Fruit fly (Drosophila melanogaster) whole organism, prepupa: ENCODE data around the gene CG9953.

ENCODE experiments used
- Blimp-1 ChIP-seq: fragments of 200-800 bp; sonication (Bioruptor generic); optimal IDR thresholded peaks from 3 replicates; lab custom pipeline; 2017; ENCODE audit warnings: missing biosample characterization, missing genetic modification characterization, mild to moderate bottlenecking, moderate library complexity, missing genetic modification reagents
- CG10631 ChIP-seq: fragments of 200-800 bp; sonication (Bioruptor generic); optimal IDR thresholded peaks from 2 replicates; lab custom pipeline; 2016; ENCODE audit warnings: missing biosample characterization, missing genetic modification characterization
- CG10669 ChIP-seq: fragments of 200-800 bp; sonication (Bioruptor generic); optimal IDR thresholded peaks from 3 replicates; lab custom pipeline; 2018; ENCODE audit warnings: missing biosample characterization, mild to moderate bottlenecking, missing genetic modification characterization, moderate library complexity
- CG11294 ChIP-seq: fragments of 200-800 bp; sonication (Bioruptor generic); IDR thresholded peaks from 2 replicates; pipeline ENCODE4 v1.3.6; 2022; ENCODE audit warnings: missing biosample characterization, missing genetic modification characterization
- CG11762 ChIP-seq: fragments of 200-800 bp; sonication (Bioruptor generic); optimal IDR thresholded peaks from 3 replicates; lab custom pipeline; 2016; ENCODE audit warnings: missing biosample characterization, missing genetic modification characterization; ENCODE audit not compliant: insufficient read depth
- CG11902 ChIP-seq: fragments of 200-800 bp; sonication (Bioruptor generic); optimal IDR thresholded peaks from 3 replicates; lab custom pipeline; 2016; ENCODE audit warnings: missing biosample characterization, missing genetic modification characterization
- CG1621 ChIP-seq: fragments of 200-800 bp; sonication (Bioruptor generic); optimal IDR thresholded peaks from 3 replicates; lab custom pipeline; 2018; ENCODE audit warnings: missing biosample characterization, mild to moderate bottlenecking, missing genetic modification characterization
- CG16779 ChIP-seq: fragments of 200-800 bp; sonication (Bioruptor generic); optimal IDR thresholded peaks from 3 replicates; lab custom pipeline; 2017; ENCODE audit warnings: missing biosample characterization, mild to moderate bottlenecking, missing genetic modification characterization
- CG3032 ChIP-seq: fragments of 200-800 bp; optimal IDR thresholded peaks from 2 replicates; lab custom pipeline; 2019; ENCODE audit warnings: missing biosample characterization, mild to moderate bottlenecking, missing genetic modification characterization, moderate library complexity
- CG31627 ChIP-seq: fragments of 200-800 bp; sonication (Bioruptor generic); optimal IDR thresholded peaks from 3 replicates; lab custom pipeline; 2016; ENCODE audit warnings: missing biosample characterization, missing genetic modification characterization
- CG32006 ChIP-seq: fragments of 200-800 bp; sonication (Bioruptor generic); optimal IDR thresholded peaks from 3 replicates; lab custom pipeline; 2017; ENCODE audit warnings: missing biosample characterization, mild to moderate bottlenecking, missing genetic modification characterization
- CG34406 ChIP-seq: fragments of 200-800 bp; sonication (Bioruptor generic); optimal IDR thresholded peaks from 3 replicates; lab custom pipeline; 2016; ENCODE audit warnings: missing biosample characterization, missing genetic modification characterization
- CG3919 ChIP-seq: fragments of 200-800 bp; sonication (Bioruptor generic); optimal IDR thresholded peaks from 3 replicates; lab custom pipeline; 2016; ENCODE audit warnings: missing biosample characterization, missing genetic modification characterization
- CG6276 ChIP-seq: fragments of 200-800 bp; sonication (Bioruptor generic); optimal IDR thresholded peaks from 2 replicates; lab custom pipeline; 2017; ENCODE audit warnings: missing biosample characterization, mild to moderate bottlenecking, missing genetic modification characterization
- CG6792 ChIP-seq: fragments of 200-800 bp; sonication (Bioruptor generic); optimal IDR thresholded peaks from 3 replicates; lab custom pipeline; 2016; ENCODE audit warnings: missing biosample characterization, missing genetic modification characterization
- CG6808 ChIP-seq: fragments of 200-800 bp; sonication (Bioruptor generic); optimal IDR thresholded peaks from 3 replicates; lab custom pipeline; 2017; ENCODE audit warnings: missing biosample characterization, missing genetic modification characterization, mild to moderate bottlenecking, moderate library complexity, missing genetic modification reagents
- CG6854 ChIP-seq: fragments of 200-800 bp; sonication (Bioruptor generic); optimal IDR thresholded peaks from 2 replicates; lab custom pipeline; 2017; ENCODE audit warnings: missing biosample characterization, mild to moderate bottlenecking, missing genetic modification characterization
- CG7368 ChIP-seq: fragments of 200-800 bp; sonication (Bioruptor generic); optimal IDR thresholded peaks from 3 replicates; lab custom pipeline; 2016; ENCODE audit warnings: missing biosample characterization, missing genetic modification characterization
- CG8119 ChIP-seq: fragments of 200-800 bp; sonication (Bioruptor generic); IDR thresholded peaks from 3 replicates; pipeline ENCODE4 v1.3.6; 2022; ENCODE audit warnings: missing biosample characterization, missing genetic modification characterization
- CG8319 ChIP-seq: fragments of 200-800 bp; sonication (Bioruptor generic); optimal IDR thresholded peaks from 3 replicates; lab custom pipeline; 2016; ENCODE audit warnings: missing biosample characterization, missing genetic modification characterization
- CG8632 ChIP-seq: fragments of 200-800 bp; sonication (Bioruptor generic); optimal IDR thresholded peaks from 3 replicates; lab custom pipeline; 2016; ENCODE audit warnings: missing biosample characterization, missing genetic modification characterization
- CG9139 ChIP-seq: fragments of 200-800 bp; sonication (Bioruptor generic); optimal IDR thresholded peaks from 3 replicates; lab custom pipeline; 2017; ENCODE audit warnings: missing biosample characterization, mild to moderate bottlenecking, missing genetic modification characterization
- Eip75B ChIP-seq: fragments of 200-800 bp; sonication (Bioruptor generic); optimal IDR thresholded peaks from 3 replicates; lab custom pipeline; 2016; ENCODE audit warnings: missing biosample characterization, missing genetic modification characterization
- Eip78C ChIP-seq: fragments of 200-800 bp; sonication (Bioruptor generic); peaks from one replicate; lab custom pipeline; 2016; ENCODE audit warnings: missing biosample characterization, missing genetic modification characterization
- Ets21C ChIP-seq: fragments of 200-800 bp; sonication (Bioruptor generic); optimal IDR thresholded peaks from 3 replicates; lab custom pipeline; 2016; ENCODE audit warnings: missing biosample characterization, missing genetic modification characterization
- Ets96B ChIP-seq: fragments of 200-800 bp; optimal IDR thresholded peaks from 2 replicates; lab custom pipeline; 2019; ENCODE audit warnings: missing biosample characterization, mild to moderate bottlenecking, missing genetic modification characterization, moderate library complexity
- Hr38 ChIP-seq: sonication (Bioruptor generic); optimal IDR thresholded peaks from 2 replicates; lab custom pipeline; 2016; ENCODE audit warnings: missing biosample characterization, missing genetic modification characterization
- Hr39 ChIP-seq: fragments of 200-800 bp; sonication (Bioruptor generic); optimal IDR thresholded peaks from 2 replicates; lab custom pipeline; 2016; ENCODE audit warnings: missing biosample characterization, missing genetic modification characterization
- Hr4 ChIP-seq: fragments of 200-800 bp; sonication (Bioruptor generic); optimal IDR thresholded peaks from 3 replicates; lab custom pipeline; 2016; ENCODE audit warnings: missing biosample characterization, missing genetic modification characterization
- Lpt ChIP-seq: fragments of 200-800 bp; sonication (Bioruptor generic); optimal IDR thresholded peaks from 3 replicates; lab custom pipeline; 2016; ENCODE audit warnings: missing biosample characterization, missing genetic modification characterization
- Met ChIP-seq: fragments of 200-800 bp; sonication (Bioruptor generic); optimal IDR thresholded peaks from 3 replicates; lab custom pipeline; 2016; ENCODE audit warnings: missing biosample characterization, missing genetic modification characterization
- OdsH ChIP-seq: fragments of 200-800 bp; sonication (Bioruptor generic); optimal IDR thresholded peaks from 3 replicates; lab custom pipeline; 2016; ENCODE audit warnings: missing biosample characterization, missing genetic modification characterization
- Smox ChIP-seq: fragments of 200-800 bp; sonication (Bioruptor generic); optimal IDR thresholded peaks from 3 replicates; lab custom pipeline; 2016; ENCODE audit warnings: missing biosample characterization, missing genetic modification characterization
- Sox102F ChIP-seq: fragments of 200-800 bp; sonication (Bioruptor generic); optimal IDR thresholded peaks from 2 replicates; lab custom pipeline; 2016; ENCODE audit warnings: missing biosample characterization, mild to moderate bottlenecking, missing genetic modification characterization
- Sox14 ChIP-seq: fragments of 200-800 bp; sonication (Bioruptor generic); optimal IDR thresholded peaks from 3 replicates; lab custom pipeline; 2016; ENCODE audit warnings: missing biosample characterization, missing genetic modification characterization
- Sox15 ChIP-seq: fragments of 200-800 bp; sonication (Bioruptor generic); optimal IDR thresholded peaks from 3 replicates; lab custom pipeline; 2016; ENCODE audit warnings: missing biosample characterization, missing genetic modification characterization
- achi ChIP-seq: fragments of 200-800 bp; sonication (Bioruptor generic); optimal IDR thresholded peaks from 3 replicates; lab custom pipeline; 2016; ENCODE audit warnings: missing biosample characterization, missing genetic modification characterization
- acj6 ChIP-seq: fragments of 200-800 bp; sonication (Bioruptor generic); optimal IDR thresholded peaks from 3 replicates; lab custom pipeline; 2016; ENCODE audit warnings: missing biosample characterization, missing genetic modification characterization
- cyc ChIP-seq: fragments of 200-800 bp; sonication (Bioruptor generic); optimal IDR thresholded peaks from 3 replicates; lab custom pipeline; 2016; ENCODE audit warnings: missing biosample characterization, missing genetic modification characterization
- dac ChIP-seq: fragments of 200-800 bp; sonication (Bioruptor generic); optimal IDR thresholded peaks from 2 replicates; lab custom pipeline; 2017; ENCODE audit warnings: missing biosample characterization, mild to moderate bottlenecking, missing genetic modification characterization
- eg ChIP-seq: fragments of 200-800 bp; sonication (Bioruptor generic); IDR thresholded peaks from 3 replicates; pipeline ENCODE4 v1.3.6; 2022; ENCODE audit warnings: missing biosample characterization, missing genetic modification characterization
- esn ChIP-seq: fragments of 200-800 bp; sonication (Bioruptor generic); optimal IDR thresholded peaks from 2 replicates; lab custom pipeline; 2016; ENCODE audit warnings: missing biosample characterization, mild to moderate bottlenecking, missing genetic modification characterization, moderate library complexity
- fd59A ChIP-seq: fragments of 200-800 bp; sonication (Bioruptor generic); optimal IDR thresholded peaks from 2 replicates; lab custom pipeline; 2017; ENCODE audit warnings: missing biosample characterization, mild to moderate bottlenecking, missing genetic modification characterization, missing genetic modification reagents
- fd85E ChIP-seq: fragments of 200-800 bp; sonication (Bioruptor generic); optimal IDR thresholded peaks from 3 replicates; lab custom pipeline; 2016; ENCODE audit warnings: missing biosample characterization, missing genetic modification characterization
- fkh ChIP-seq: fragments of 200-800 bp; sonication (Bioruptor generic); optimal IDR thresholded peaks from 3 replicates; lab custom pipeline; 2017; ENCODE audit warnings: missing biosample characterization, mild to moderate bottlenecking, missing genetic modification characterization, moderate library complexity
- lz ChIP-seq: fragments of 200-800 bp; sonication (Bioruptor generic); optimal IDR thresholded peaks from 3 replicates; lab custom pipeline; 2016; ENCODE audit warnings: missing biosample characterization, missing genetic modification characterization
- net ChIP-seq: fragments of 200-800 bp; sonication (Bioruptor generic); optimal IDR thresholded peaks from 3 replicates; lab custom pipeline; 2016; ENCODE audit warnings: missing biosample characterization, missing genetic modification characterization
- salr ChIP-seq, 2 experiments: fragments of 200-800 bp; sonication (Bioruptor generic); optimal IDR thresholded peaks; 3 replicates each; lab custom pipeline; 2016 to 2018; ENCODE audit warnings: missing biosample characterization in 2 of 2, missing genetic modification characterization in 2 of 2, mild to moderate bottlenecking in 1 of 2
- spab ChIP-seq: fragments of 200-800 bp; sonication (Bioruptor generic); optimal IDR thresholded peaks from 2 replicates; lab custom pipeline; 2017; ENCODE audit warnings: missing biosample characterization, mild to moderate bottlenecking, missing genetic modification characterization, missing genetic modification reagents
- ss ChIP-seq, 2 experiments: fragments of 200-800 bp; sonication (Bioruptor generic); optimal IDR thresholded peaks; 2 replicates in 1 of 2; 3 replicates in 1 of 2; lab custom pipeline; 2017 to 2018; ENCODE audit warnings: mild to moderate bottlenecking in 2 of 2, missing biosample characterization in 2 of 2, missing genetic modification characterization in 2 of 2, moderate library complexity in 1 of 2
- topi ChIP-seq: fragments of 200-800 bp; sonication (Bioruptor generic); optimal IDR thresholded peaks from 3 replicates; lab custom pipeline; 2016; ENCODE audit warnings: missing biosample characterization, missing genetic modification characterization

The CG9953 gene

dm6 chr3L:6988942-6989569, 19.6 kb downstream of the CG9953 start:
- TF ChIP-seq Blimp-1 (GFP tag; lab: Kevin White, UChicago): peak; percentile 63
- peak; percentile 76 for TF ChIP-seq CG16779 (tag; lab: Kevin White, UChicago)
- TF ChIP-seq CG6808 (GFP tag; lab: Kevin White, UChicago): peak; percentile 82
- peak; percentile 69 for TF ChIP-seq Sox15
- TF ChIP-seq esn (GFP tag; lab: Kevin White, UChicago): peak; percentile 74
- peak; percentile 83 for TF ChIP-seq CG10631 (GFP tag; lab: Kevin White, UChicago)
- TF ChIP-seq Hr39 (GFP tag; lab: Kevin White, UChicago): peak; percentile 44
- TF ChIP-seq Hr4 (GFP tag; lab: Kevin White, UChicago): peak; percentile 67
- TF ChIP-seq CG1621 (tag; lab: Kevin White, UChicago): no peak
- TF ChIP-seq cyc (GFP tag; lab: Kevin White, UChicago): peak; percentile 72
- TF ChIP-seq CG3919: peak; percentile 87
- TF ChIP-seq Hr38 (GFP tag; lab: Kevin White, UChicago): no peak
- peak; percentile 72 for TF ChIP-seq OdsH (GFP tag; lab: Kevin White, UChicago)
- TF ChIP-seq lz: peak; percentile 69
- peak; percentile 70 for TF ChIP-seq acj6 (GFP tag; lab: Kevin White, UChicago)
- peak; percentile 82 for TF ChIP-seq spab
- TF ChIP-seq dac (GFP tag; lab: Kevin White, UChicago): peak; percentile 61
- peak; percentile 68 for TF ChIP-seq eg
- peak; percentile 61 for TF ChIP-seq CG7368 (GFP tag; lab: Kevin White, UChicago)
- peak; percentile 77 for TF ChIP-seq Lpt (GFP tag; lab: Kevin White, UChicago)
- peak; percentile 73 for TF ChIP-seq CG8119
- TF ChIP-seq CG9139 (GFP tag; lab: Kevin White, UChicago): peak; percentile 75
- peak; percentile 46 for TF ChIP-seq CG31627 (GFP tag; lab: Kevin White, UChicago)
- TF ChIP-seq CG8319 (GFP tag; lab: Kevin White, UChicago): peak; percentile 71
- peak; percentile 70 for TF ChIP-seq CG10669 (GFP tag; lab: Kevin White, UChicago)
- TF ChIP-seq Eip78C: peak; percentile 95
- peak; percentile 51 for TF ChIP-seq Met (GFP tag; lab: Kevin White, UChicago)
- peak; percentile 74 for TF ChIP-seq topi (GFP tag; lab: Kevin White, UChicago)
- peak; percentile 82 for TF ChIP-seq Eip75B (GFP tag; lab: Kevin White, UChicago)
- TF ChIP-seq CG32006 (GFP tag; lab: Kevin White, UChicago): peak; percentile 89
- peak; percentile 68 for TF ChIP-seq net
- peak; percentile 3 for TF ChIP-seq CG6854
- peak in 1 of 2 experiments; percentile 86 for TF ChIP-seq salr (GFP tag; optimal IDR thresholded peaks at IDR 0.05; lab: Kevin White, UChicago)
- TF ChIP-seq fkh (GFP tag; lab: Kevin White, UChicago): peak; percentile 83
- TF ChIP-seq fd85E: no peak
- TF ChIP-seq CG6276: peak; percentile 89
- peak; percentile 44 for TF ChIP-seq Sox102F (GFP tag; lab: Kevin White, UChicago)
- peak; percentile 78 for TF ChIP-seq CG34406 (GFP tag; lab: Kevin White, UChicago)
- TF ChIP-seq CG11902: peak; percentile 73
- peak; percentile 42 for TF ChIP-seq fd59A (GFP tag; lab: Kevin White, UChicago)
- peak; percentile 38; the same call in 1 of the 2 replicates for TF ChIP-seq CG11294 (GFP tag; lab: Robert Waterston, UW)
- TF ChIP-seq Ets96B (tag; lab: Kevin White, UChicago): peak; percentile 81
- TF ChIP-seq CG3032 (tag; lab: Kevin White, UChicago): peak; percentile 84
- peak; percentile 78 for TF ChIP-seq CG11762 (GFP tag; lab: Kevin White, UChicago)
- TF ChIP-seq achi (GFP tag; lab: Kevin White, UChicago): peak; percentile 72
- peak; percentile 71 for TF ChIP-seq CG6792
- peak; percentile 48 for TF ChIP-seq Smox (GFP tag; lab: Kevin White, UChicago)
- TF ChIP-seq Sox14 (GFP tag; lab: Kevin White, UChicago): peak; percentile 49
- peak; percentile 80 for TF ChIP-seq CG8632 (GFP tag; lab: Kevin White, UChicago)
- peak; percentile 21 for TF ChIP-seq Ets21C (GFP tag; lab: Kevin White, UChicago)
- TF ChIP-seq ss (GFP tag; optimal IDR thresholded peaks at IDR 0.05; lab: Kevin White, UChicago): peak; percentile 61 to 83
